Fruit fly (Drosophila melanogaster) Kc167 (cell line): ENCODE measurements around the gene JMJD5.

Experiments
- Sin3A ChIP-seq: fragments of >200 bp; optimal IDR thresholded peaks from 2 replicates; lab custom pipeline; 2018; ENCODE audit warnings: missing external identifiers
- h ChIP-seq: fragments of >200 bp; optimal IDR thresholded peaks from 3 replicates; lab custom pipeline; 2018; ENCODE audit warnings: missing external identifiers
- psq ChIP-seq: fragments of >200 bp; optimal IDR thresholded peaks from 2 replicates; lab custom pipeline; 2017; ENCODE audit warnings: missing external identifiers
- ttk ChIP-seq: sonication (Bioruptor generic); optimal IDR thresholded peaks from 2 replicates; lab custom pipeline; 2017; ENCODE audit warnings: missing external identifiers

dm6 chr3L:811816-812215, 29.3 kb downstream of the JMJD5 start:
- TF ChIP-seq psq (lab: Kevin White, UChicago): no peak
- TF ChIP-seq Sin3A (lab: Kevin White, UChicago): no peak
- no peak for TF ChIP-seq ttk (lab: Kevin White, UChicago)
- no peak for TF ChIP-seq h (lab: Kevin White, UChicago)
